Worm (Caenorhabditis elegans) whole organism, L3 larva: ENCODE data around the gene str-144.
A peak's percentile ranks its signal among the peaks of the same experiment; 100 is the strongest.

ENCODE experiments used
- R02D3.7 ChIP-seq: fragments of 150-350 bp; optimal IDR thresholded peaks from 2 replicates; lab custom pipeline; 2014; ENCODE audit warnings: missing biosample characterization, missing genetic modification characterization
- aly-2 ChIP-seq: fragments of 150-350 bp; optimal IDR thresholded peaks from 2 replicates; lab custom pipeline; 2014; ENCODE audit warnings: missing biosample characterization, missing genetic modification characterization
- ceh-28 ChIP-seq: fragments of 150-350 bp; optimal IDR thresholded peaks from 2 replicates; lab custom pipeline; 2014; ENCODE audit warnings: missing biosample characterization, missing genetic modification reagents, missing genetic modification characterization
- daf-12 ChIP-seq: fragments of 150-350 bp; optimal IDR thresholded peaks from 2 replicates; lab custom pipeline; 2014; ENCODE audit warnings: missing biosample characterization, missing genetic modification reagents, missing genetic modification characterization
- egl-5 ChIP-seq: fragments of 150-350 bp; optimal IDR thresholded peaks from 2 replicates; lab custom pipeline; 2017; ENCODE audit warnings: missing biosample characterization, missing genetic modification reagents, missing genetic modification characterization, inconsistent platforms
- elt-1 ChIP-seq: fragments of 150-350 bp; optimal IDR thresholded peaks from 2 replicates; lab custom pipeline; 2014; ENCODE audit warnings: missing biosample characterization, missing genetic modification characterization
- elt-2 ChIP-seq: sonication (generic microtip); optimal IDR thresholded peaks from 2 replicates; lab custom pipeline; 2016; ENCODE audit warnings: missing genetic modification reagents, mild to moderate bottlenecking, missing genetic modification characterization, missing compliant biosample characterization
- elt-3 ChIP-seq, 3 experiments: fragments of 150-350 bp in 1 of 3; sonication (generic microtip) in 2 of 3; optimal IDR thresholded peaks; 2 replicates in 2 of 3; 4 replicates in 1 of 3; lab custom pipeline; 2014 to 2017; ENCODE audit warnings: missing biosample characterization in 3 of 3, missing genetic modification characterization in 3 of 3
- eor-1 ChIP-seq, 2 experiments: fragments of 150-350 bp; optimal IDR thresholded peaks; 2 replicates each; lab custom pipeline; 2014 to 2018; ENCODE audit warnings: missing biosample characterization in 2 of 2, missing genetic modification characterization in 2 of 2
- fkh-10 ChIP-seq: sonication (generic microtip); optimal IDR thresholded peaks from 2 replicates; lab custom pipeline; 2017; ENCODE audit warnings: missing biosample characterization, missing genetic modification reagents, missing genetic modification characterization
- fos-1 ChIP-seq: fragments of 150-350 bp; optimal IDR thresholded peaks from 2 replicates; lab custom pipeline; 2014; ENCODE audit warnings: missing biosample characterization, missing genetic modification characterization
- jun-1 ChIP-seq: fragments of 150-350 bp; optimal IDR thresholded peaks from 2 replicates; lab custom pipeline; 2014; ENCODE audit warnings: missing biosample characterization, missing genetic modification reagents, missing genetic modification characterization
- lin-15B ChIP-seq: fragments of 150-350 bp; optimal IDR thresholded peaks from 2 replicates; lab custom pipeline; 2014; ENCODE audit warnings: missing biosample characterization, missing genetic modification characterization
- lsy-12 ChIP-seq: sonication (generic microtip); optimal IDR thresholded peaks from 2 replicates; lab custom pipeline; 2016; ENCODE audit warnings: mild to moderate bottlenecking, missing genetic modification characterization, missing compliant biosample characterization
- mml-1 ChIP-seq: fragments of 150-350 bp; sonication (generic microtip); optimal IDR thresholded peaks from 3 replicates; lab custom pipeline; 2014; ENCODE audit warnings: missing biosample characterization, missing genetic modification characterization
- nfya-1 ChIP-seq: sonication (generic microtip); optimal IDR thresholded peaks from 2 replicates; lab custom pipeline; 2017; ENCODE audit warnings: missing genetic modification characterization, mild to moderate bottlenecking, missing compliant biosample characterization, antibody characterized with exemption, moderate library complexity; ENCODE audit not compliant: insufficient read depth
- nhr-11 ChIP-seq: fragments of 150-350 bp; optimal IDR thresholded peaks from 2 replicates; lab custom pipeline; 2014; ENCODE audit warnings: missing biosample characterization, missing genetic modification characterization
- nhr-23 ChIP-seq: fragments of 150-350 bp; optimal IDR thresholded peaks from 2 replicates; lab custom pipeline; 2014; ENCODE audit warnings: missing biosample characterization, missing genetic modification reagents, missing genetic modification characterization
- nhr-237 ChIP-seq: fragments of 150-350 bp; optimal IDR thresholded peaks from 2 replicates; lab custom pipeline; 2014; ENCODE audit warnings: missing biosample characterization, missing genetic modification characterization
- nhr-43 ChIP-seq: sonication (generic microtip); optimal IDR thresholded peaks from 2 replicates; lab custom pipeline; 2016; ENCODE audit warnings: mild to moderate bottlenecking, missing genetic modification characterization, missing compliant biosample characterization; ENCODE audit not compliant: poor library complexity, severe bottlenecking
- nhr-67 ChIP-seq: fragments of 150-350 bp; optimal IDR thresholded peaks from 2 replicates; lab custom pipeline; 2014; ENCODE audit warnings: missing biosample characterization, missing genetic modification characterization
- nhr-76 ChIP-seq: fragments of 150-350 bp; sonication (generic microtip); optimal IDR thresholded peaks from 5 replicates; lab custom pipeline; 2014; ENCODE audit warnings: missing biosample characterization, missing genetic modification characterization
- nhr-77 ChIP-seq: fragments of 150-350 bp; optimal IDR thresholded peaks from 2 replicates; lab custom pipeline; 2014; ENCODE audit warnings: missing biosample characterization, missing genetic modification characterization
- pqm-1 ChIP-seq: fragments of 150-350 bp; optimal IDR thresholded peaks from 2 replicates; lab custom pipeline; 2017; ENCODE audit warnings: missing biosample characterization, missing genetic modification characterization, inconsistent platforms
- skn-1 ChIP-seq: fragments of 150-350 bp; optimal IDR thresholded peaks from 2 replicates; lab custom pipeline; 2014; ENCODE audit warnings: missing biosample characterization, missing genetic modification characterization
- snpc-4 ChIP-seq: fragments of 150-350 bp; optimal IDR thresholded peaks from 2 replicates; lab custom pipeline; 2014; ENCODE audit warnings: missing biosample characterization, missing genetic modification characterization
- ztf-11 ChIP-seq: fragments of 150-350 bp; optimal IDR thresholded peaks from 2 replicates; lab custom pipeline; 2014; ENCODE audit warnings: missing biosample characterization, missing genetic modification characterization
- ztf-4 ChIP-seq: fragments of 150-350 bp; optimal IDR thresholded peaks from 2 replicates; lab custom pipeline; 2014; ENCODE audit warnings: missing biosample characterization, missing genetic modification characterization

str-144 gene

DNA sequence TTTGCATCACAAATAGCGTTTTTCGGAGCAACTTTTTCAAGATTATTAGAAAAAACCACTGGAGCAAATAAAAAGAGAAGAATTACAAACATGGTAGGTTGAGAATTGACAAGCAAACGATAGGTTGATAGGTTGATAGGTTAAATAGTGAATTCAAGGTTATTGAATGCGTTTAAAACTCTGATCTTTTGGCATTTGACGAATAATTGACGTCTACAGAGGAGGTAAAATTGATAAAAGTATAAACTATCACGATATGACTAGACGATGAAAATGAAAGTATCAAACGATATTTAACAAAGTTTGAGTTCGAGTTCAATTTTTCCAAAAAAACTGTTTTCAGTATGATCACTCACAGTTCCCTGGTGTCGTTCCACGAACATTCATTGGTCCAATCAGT is 36.0 kb downstream of the str-144 start, which contains the start of gene ZC513.14:
Gene ZC513.14 (minus strand): TSS at position 101 of the 400 bp plus-strand sequence.
- TF ChIP-seq fos-1 (tag; lab: Kevin White, UChicago): no peak
- TF ChIP-seq ztf-4 (tag; lab: Kevin White, UChicago): no peak
- TF ChIP-seq daf-12 (tag; lab: Kevin White, UChicago): no peak
- no peak for TF ChIP-seq nhr-76 (tag; lab: Kevin White, UChicago)
- TF ChIP-seq lin-15B (tag; lab: Kevin White, UChicago): no peak
- TF ChIP-seq nhr-11 (tag; lab: Kevin White, UChicago): no peak
- no peak for TF ChIP-seq fkh-10 (GFP tag; lab: Kevin White, UChicago)
- no peak for TF ChIP-seq egl-5 (tag; lab: Kevin White, UChicago)
- TF ChIP-seq snpc-4 (tag; lab: Kevin White, UChicago): no peak
- no peak for TF ChIP-seq lsy-12 (tag; lab: Kevin White, UChicago)
- TF ChIP-seq jun-1 (tag; lab: Kevin White, UChicago): no peak
- no peak for TF ChIP-seq skn-1 (tag; lab: Kevin White, UChicago)
- TF ChIP-seq ztf-11 (tag; lab: Kevin White, UChicago): no peak

ce11 chrV:8034811-8035210 is 37.1 kb downstream of the str-144 start, which contains the start of gene algn-12:
TSS of gene algn-12 (plus strand) at chrV:8035111.
- TF ChIP-seq elt-3 (tag; optimal IDR thresholded peaks at IDR 0.05; lab: Kevin White, UChicago): no peak
- no peak for TF ChIP-seq aly-2 (tag; lab: Kevin White, UChicago)
- no peak for TF ChIP-seq ztf-4 (tag; lab: Kevin White, UChicago)
- TF ChIP-seq pqm-1 (tag; lab: Kevin White, UChicago): no peak
- TF ChIP-seq fos-1 (tag; lab: Kevin White, UChicago): no peak
- no peak for TF ChIP-seq lin-15B (tag; lab: Kevin White, UChicago)
- TF ChIP-seq nhr-23 (tag; lab: Kevin White, UChicago): no peak
- TF ChIP-seq nhr-67 (tag; lab: Kevin White, UChicago): no peak
- TF ChIP-seq nhr-237 (tag; lab: Kevin White, UChicago): no peak
- TF ChIP-seq nhr-11 (tag; lab: Kevin White, UChicago): no peak

ce11 chrV:8031121-8031520 is 40.8 kb downstream of the str-144 start, which contains the start of gene vars-1:
TSS of gene vars-1 (plus strand) at chrV:8031411.
- TF ChIP-seq elt-2 (tag; lab: Kevin White, UChicago) (peak; percentile 13), fos-1 (tag; lab: Kevin White, UChicago) (no peak), ceh-28 (tag; lab: Kevin White, UChicago) (no peak), nfya-1 (tag; lab: Kevin White, UChicago) (peak; percentile 57), nhr-23 (tag; lab: Kevin White, UChicago) (peak; percentile 57), lin-15B (tag; lab: Kevin White, UChicago) (peak; percentile 67), R02D3.7 (tag; lab: Kevin White, UChicago) (peak; percentile 28)

- TF ChIP-seq elt-1 (tag; lab: Kevin White, UChicago) (no peak), nhr-43 (tag; lab: Kevin White, UChicago) (peak; percentile 57)
These were observed 43.0 kb downstream of the str-144 start, which contains the start of gene oma-2 for ce11 chrV:8028825-8029489. TSS of gene oma-2 (plus strand) at chrV:8029439.

DNA sequence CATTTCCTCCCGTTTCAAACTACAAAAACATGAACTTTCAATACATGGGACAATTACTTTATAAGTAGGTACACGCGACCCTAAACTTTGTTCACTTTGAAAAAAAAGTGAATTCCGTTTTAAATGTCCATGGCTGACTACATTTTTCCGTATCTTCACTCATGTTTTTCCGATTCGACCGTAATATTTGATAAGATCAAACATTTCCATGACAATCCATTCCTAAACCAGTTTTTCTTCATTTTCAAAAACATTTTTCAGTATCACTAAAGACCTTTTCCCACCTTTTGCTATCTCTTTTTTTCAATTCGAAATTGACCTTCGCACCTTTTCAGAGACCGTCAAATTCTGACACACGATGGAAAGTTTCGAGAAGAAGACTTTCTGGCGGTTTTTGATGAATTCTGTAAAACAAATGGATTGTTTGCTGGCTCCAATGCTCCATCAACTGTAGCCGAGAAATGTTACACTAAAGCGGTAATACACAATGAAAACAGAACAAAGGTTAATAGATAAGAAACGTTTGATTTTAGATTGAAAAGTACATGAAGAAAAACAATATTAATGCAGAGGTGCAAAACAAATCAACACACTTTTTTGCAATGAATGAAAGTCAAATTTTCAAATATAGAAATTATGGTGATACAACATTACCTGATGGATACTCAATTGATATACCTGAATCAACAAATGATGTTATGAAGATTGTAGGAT is 44.4 kb downstream of the str-144 start:
- no peak for TF ChIP-seq lin-15B (tag; lab: Kevin White, UChicago)
- TF ChIP-seq nhr-77 (tag; lab: Kevin White, UChicago): no peak
- no peak for TF ChIP-seq nhr-67 (tag; lab: Kevin White, UChicago)
- TF ChIP-seq mml-1: no peak
- TF ChIP-seq eor-1 (tag; optimal IDR thresholded peaks at IDR 0.05; lab: Kevin White, UChicago): no peak
- TF ChIP-seq nhr-23 (tag; lab: Kevin White, UChicago): no peak
- TF ChIP-seq elt-1 (tag; lab: Kevin White, UChicago): peak; percentile 16
- peak in 1 of 3 experiments; percentile 78 for TF ChIP-seq elt-3 (tag; optimal IDR thresholded peaks at IDR 0.05; lab: Kevin White, UChicago)
- no peak for TF ChIP-seq snpc-4 (tag; lab: Kevin White, UChicago)
- no peak for TF ChIP-seq egl-5 (tag; lab: Kevin White, UChicago)
- peak; percentile 21 for TF ChIP-seq nhr-43 (tag; lab: Kevin White, UChicago)
- no peak for TF ChIP-seq elt-2 (tag; lab: Kevin White, UChicago)
- no peak for TF ChIP-seq fkh-10 (GFP tag; lab: Kevin White, UChicago)
- TF ChIP-seq nhr-237 (tag; lab: Kevin White, UChicago): no peak
- TF ChIP-seq nhr-76 (tag; lab: Kevin White, UChicago): no peak
